Fruit fly (Drosophila melanogaster) whole organism, embryonic: ENCODE results near the gene dod.

Experiments
- Ada2b ChIP-seq: fragments of 200-800 bp; sonication (Bioruptor generic); IDR thresholded peaks from 2 replicates; pipeline ENCODE4 v1.3.6; 2022; ENCODE audit warnings: missing biosample characterization, missing genetic modification characterization
- BEAF-32 ChIP-seq: fragments of 200-800 bp; sonication (Bioruptor generic); optimal IDR thresholded peaks from 3 replicates; lab custom pipeline; 2017; ENCODE audit warnings: missing biosample characterization, missing genetic modification characterization, mild to moderate bottlenecking, moderate library complexity, missing genetic modification reagents
- CG11085 ChIP-seq: fragments of 200-800 bp; sonication (Bioruptor generic); IDR thresholded peaks from 2 replicates; pipeline ENCODE4 v1.3.6; 2022; ENCODE audit warnings: missing biosample characterization, missing genetic modification characterization
- CG11093 ChIP-seq: fragments of 200-800 bp; sonication (Bioruptor generic); IDR thresholded peaks from 3 replicates; pipeline ENCODE4 v1.3.6; 2022; ENCODE audit warnings: missing biosample characterization, missing genetic modification characterization
- CG12299 ChIP-seq: fragments of 200-800 bp; sonication (Bioruptor generic); optimal IDR thresholded peaks from 2 replicates; lab custom pipeline; 2018; ENCODE audit warnings: missing biosample characterization, mild to moderate bottlenecking, missing genetic modification characterization
- CG13123 ChIP-seq: fragments of 200-800 bp; sonication (Bioruptor generic); optimal IDR thresholded peaks from 2 replicates; lab custom pipeline; 2016; ENCODE audit warnings: missing biosample characterization, missing genetic modification characterization
- CG14860 ChIP-seq: fragments of 200-800 bp; sonication (Bioruptor generic); IDR thresholded peaks from 3 replicates; pipeline ENCODE4 v1.3.6; 2022; ENCODE audit warnings: missing biosample characterization, missing genetic modification characterization; ENCODE audit not compliant: partially characterized antibody
- CG15073 ChIP-seq: fragments of 200-800 bp; sonication (Bioruptor generic); optimal IDR thresholded peaks from 2 replicates; lab custom pipeline; 2016; ENCODE audit warnings: missing biosample characterization, missing genetic modification characterization
- CG15479 ChIP-seq: fragments of 200-800 bp; sonication (Bioruptor generic); optimal IDR thresholded peaks from 3 replicates; lab custom pipeline; 2019; ENCODE audit warnings: missing biosample characterization, mild to moderate bottlenecking, missing genetic modification characterization, moderate library complexity
- CG18011 ChIP-seq: fragments of 200-800 bp; sonication (Bioruptor generic); optimal IDR thresholded peaks from 2 replicates; lab custom pipeline; 2017; ENCODE audit warnings: missing biosample characterization, missing genetic modification characterization, mild to moderate bottlenecking, moderate library complexity, missing genotype
- CG2678 ChIP-seq: fragments of 200-800 bp; sonication (Bioruptor generic); optimal IDR thresholded peaks from 3 replicates; lab custom pipeline; 2019; ENCODE audit warnings: missing biosample characterization, mild to moderate bottlenecking, missing genetic modification characterization, moderate library complexity
- CG30403 ChIP-seq: fragments of 200-800 bp; sonication (Bioruptor generic); optimal IDR thresholded peaks from 3 replicates; lab custom pipeline; 2016; ENCODE audit warnings: missing biosample characterization, missing genetic modification characterization
- CG3726 ChIP-seq: fragments of 200-800 bp; sonication (Bioruptor generic); IDR thresholded peaks from 3 replicates; pipeline ENCODE4, ENCODE4 v1.3.6; 2022; ENCODE audit warnings: missing biosample characterization, missing genetic modification characterization
- CG4360 ChIP-seq: fragments of 200-800 bp; sonication (Bioruptor generic); IDR thresholded peaks from 2 replicates; pipeline ENCODE4 v1.3.6; 2022; ENCODE audit warnings: missing biosample characterization, missing genetic modification characterization
- CG4617 ChIP-seq: fragments of 200-800 bp; sonication (Bioruptor generic); optimal IDR thresholded peaks from 3 replicates; lab custom pipeline; 2016; ENCODE audit warnings: missing biosample characterization, missing genetic modification characterization, borderline replicate concordance
- CG4730 ChIP-seq: fragments of 200-800 bp; sonication (Bioruptor generic); IDR thresholded peaks from 2 replicates; pipeline ENCODE4 v1.3.6; 2022; ENCODE audit warnings: missing biosample characterization, missing genetic modification characterization
- CG5180 ChIP-seq: fragments of 200-800 bp; sonication (Bioruptor generic); optimal IDR thresholded peaks from 3 replicates; lab custom pipeline; 2017; ENCODE audit warnings: missing biosample characterization, missing genetic modification characterization, mild to moderate bottlenecking, moderate library complexity, missing genetic modification reagents
- CG7839 ChIP-seq: fragments of 200-800 bp; sonication (Bioruptor generic); optimal IDR thresholded peaks from 3 replicates; lab custom pipeline; 2018; ENCODE audit warnings: missing biosample characterization, mild to moderate bottlenecking, missing genetic modification characterization, moderate library complexity
- CG9797 ChIP-seq: fragments of 200-800 bp; sonication (Bioruptor generic); optimal IDR thresholded peaks from 3 replicates; lab custom pipeline; 2018; ENCODE audit warnings: missing biosample characterization, mild to moderate bottlenecking, missing genetic modification characterization
- CG9876 ChIP-seq: fragments of 200-800 bp; sonication (Bioruptor generic); optimal IDR thresholded peaks from 2 replicates; lab custom pipeline; 2016; ENCODE audit warnings: missing biosample characterization, missing genetic modification characterization
- Camta ChIP-seq: fragments of 200-800 bp; sonication (Bioruptor generic); optimal IDR thresholded peaks from 2 replicates; lab custom pipeline; 2016; ENCODE audit warnings: missing biosample characterization, missing genetic modification characterization
- Dip2 ChIP-seq: fragments of 200-800 bp; sonication (Bioruptor generic); IDR thresholded peaks from 2 replicates; pipeline ENCODE4 v1.3.6; 2022; ENCODE audit warnings: missing biosample characterization, missing genetic modification characterization
- Dip3 ChIP-seq: fragments of 200-800 bp; sonication (Bioruptor generic); optimal IDR thresholded peaks from 3 replicates; lab custom pipeline; 2016; ENCODE audit warnings: missing biosample characterization, missing genetic modification characterization
- Hmr ChIP-seq: fragments of 200-800 bp; sonication (Bioruptor generic); optimal IDR thresholded peaks from 3 replicates; lab custom pipeline; 2017; ENCODE audit warnings: mild to moderate bottlenecking, missing biosample characterization, missing genetic modification reagents, missing genetic modification characterization
- Hr51 ChIP-seq, 2 experiments: fragments of 200-800 bp; sonication (Bioruptor generic); optimal IDR thresholded peaks; 2 replicates in 1 of 2; 3 replicates in 1 of 2; lab custom pipeline; 2016 to 2018; ENCODE audit warnings: missing biosample characterization in 2 of 2, missing genetic modification characterization in 2 of 2, mild to moderate bottlenecking in 1 of 2, moderate library complexity in 1 of 2
- Lhr ChIP-seq: fragments of 200-800 bp; sonication (Bioruptor generic); optimal IDR thresholded peaks from 3 replicates; lab custom pipeline; 2017; ENCODE audit warnings: mild to moderate bottlenecking, missing biosample characterization, missing genetic modification reagents, missing genetic modification characterization
- MTF-1 ChIP-seq: fragments of 200-800 bp; sonication (Bioruptor generic); optimal IDR thresholded peaks from 2 replicates; lab custom pipeline; 2018; ENCODE audit warnings: missing biosample characterization, mild to moderate bottlenecking, missing genetic modification characterization, borderline replicate concordance
- Mad ChIP-seq: fragments of 200-800 bp; sonication (Bioruptor generic); optimal IDR thresholded peaks from 2 replicates; lab custom pipeline; 2016; ENCODE audit warnings: missing biosample characterization, missing genetic modification characterization
- NC2β ChIP-seq: fragments of 200-800 bp; sonication (Bioruptor generic); optimal IDR thresholded peaks from 2 replicates; lab custom pipeline; 2016; ENCODE audit warnings: missing biosample characterization, missing genetic modification characterization
- Oaz ChIP-seq: fragments of 200-800 bp; sonication (Bioruptor generic); IDR thresholded peaks from 2 replicates; pipeline ENCODE4 v1.3.6; 2022; ENCODE audit warnings: missing biosample characterization, missing genetic modification characterization
- Optix ChIP-seq: fragments of 200-800 bp; sonication (Bioruptor generic); IDR thresholded peaks from 3 replicates; pipeline ENCODE4 v1.3.6; 2022; ENCODE audit warnings: missing biosample characterization, missing genetic modification characterization
- Side ChIP-seq: fragments of 200-800 bp; sonication (Bioruptor generic); optimal IDR thresholded peaks from 2 replicates; lab custom pipeline; 2016; ENCODE audit warnings: missing biosample characterization, missing genetic modification characterization
- az2 ChIP-seq: fragments of 200-800 bp; sonication (Bioruptor generic); optimal IDR thresholded peaks from 3 replicates; lab custom pipeline; 2016; ENCODE audit warnings: missing biosample characterization, missing genetic modification characterization
- bigmax ChIP-seq: fragments of 200-800 bp; sonication (Bioruptor generic); optimal IDR thresholded peaks from 2 replicates; lab custom pipeline; 2018; ENCODE audit warnings: missing biosample characterization, mild to moderate bottlenecking, missing genetic modification characterization
- cas ChIP-seq: fragments of 200-800 bp; sonication (Bioruptor generic); IDR thresholded peaks from 2 replicates; pipeline ENCODE4 v1.3.6; 2022; ENCODE audit warnings: missing biosample characterization, missing genetic modification characterization
- caup ChIP-seq: fragments of 200-800 bp; sonication (Bioruptor generic); optimal IDR thresholded peaks from 3 replicates; lab custom pipeline; 2017; ENCODE audit warnings: missing biosample characterization, mild to moderate bottlenecking, missing genetic modification characterization, moderate library complexity; ENCODE audit not compliant: severe bottlenecking
- chm ChIP-seq: fragments of 200-800 bp; sonication (Bioruptor generic); IDR thresholded peaks from 2 replicates; pipeline ENCODE4 v1.3.6; 2022; ENCODE audit warnings: missing biosample characterization, missing genetic modification characterization
- crol ChIP-seq: fragments of 200-800 bp; sonication (Bioruptor generic); IDR thresholded peaks from 2 replicates; pipeline ENCODE4 v1.3.6; 2022; ENCODE audit warnings: missing biosample characterization, missing genetic modification characterization
- dati ChIP-seq: fragments of 200-800 bp; sonication (Bioruptor generic); IDR thresholded peaks from 2 replicates; pipeline ENCODE4 v1.3.6; 2022; ENCODE audit warnings: missing biosample characterization, missing genetic modification characterization
- en ChIP-seq: fragments of 200-800 bp; sonication (Bioruptor generic); optimal IDR thresholded peaks from 2 replicates; lab custom pipeline; 2016; ENCODE audit warnings: missing biosample characterization, missing genetic modification characterization
- esg ChIP-seq: fragments of 200-800 bp; sonication (Bioruptor generic); conservative IDR thresholded peaks from 2 replicates; pipeline ENCODE4 v1.3.6; 2022; ENCODE audit warnings: missing biosample characterization, missing genetic modification characterization
- insv ChIP-seq, 2 experiments: fragments of 200-800 bp; sonication (Bioruptor generic); optimal IDR thresholded peaks; 3 replicates each; lab custom pipeline; 2016 to 2018; ENCODE audit warnings: missing biosample characterization in 2 of 2, missing genetic modification characterization in 2 of 2
- mld ChIP-seq: fragments of 200-800 bp; sonication (Bioruptor generic); IDR thresholded peaks from 3 replicates; pipeline ENCODE4 v1.3.6; 2022; ENCODE audit warnings: missing biosample characterization, missing genetic modification characterization; ENCODE audit not compliant: partially characterized antibody
- pho ChIP-seq: fragments of 200-800 bp; sonication (Bioruptor generic); optimal IDR thresholded peaks from 2 replicates; lab custom pipeline; 2016; ENCODE audit warnings: missing biosample characterization, missing genetic modification characterization
- pita ChIP-seq: fragments of 200-800 bp; sonication (Bioruptor generic); optimal IDR thresholded peaks from 2 replicates; lab custom pipeline; 2017; ENCODE audit warnings: missing biosample characterization, mild to moderate bottlenecking, missing genetic modification characterization
- schlank ChIP-seq: fragments of 200-800 bp; sonication (Bioruptor generic); optimal IDR thresholded peaks from 2 replicates; lab custom pipeline; 2018; ENCODE audit warnings: missing biosample characterization, mild to moderate bottlenecking, missing genetic modification characterization
- sens ChIP-seq: fragments of 200-800 bp; sonication (Bioruptor generic); peaks from one replicate; lab custom pipeline; 2016; ENCODE audit warnings: missing biosample characterization, missing genetic modification characterization
- sim ChIP-seq: fragments of 200-800 bp; sonication (Bioruptor generic); IDR thresholded peaks from 2 replicates; pipeline ENCODE4 v1.3.6; 2022; ENCODE audit warnings: missing biosample characterization, missing genetic modification characterization
- z ChIP-seq: fragments of 200-800 bp; sonication (Bioruptor generic); IDR thresholded peaks from 3 replicates; pipeline ENCODE4 v1.3.6; 2022; ENCODE audit warnings: missing biosample characterization, missing genetic modification characterization

Gene dod

DNA sequence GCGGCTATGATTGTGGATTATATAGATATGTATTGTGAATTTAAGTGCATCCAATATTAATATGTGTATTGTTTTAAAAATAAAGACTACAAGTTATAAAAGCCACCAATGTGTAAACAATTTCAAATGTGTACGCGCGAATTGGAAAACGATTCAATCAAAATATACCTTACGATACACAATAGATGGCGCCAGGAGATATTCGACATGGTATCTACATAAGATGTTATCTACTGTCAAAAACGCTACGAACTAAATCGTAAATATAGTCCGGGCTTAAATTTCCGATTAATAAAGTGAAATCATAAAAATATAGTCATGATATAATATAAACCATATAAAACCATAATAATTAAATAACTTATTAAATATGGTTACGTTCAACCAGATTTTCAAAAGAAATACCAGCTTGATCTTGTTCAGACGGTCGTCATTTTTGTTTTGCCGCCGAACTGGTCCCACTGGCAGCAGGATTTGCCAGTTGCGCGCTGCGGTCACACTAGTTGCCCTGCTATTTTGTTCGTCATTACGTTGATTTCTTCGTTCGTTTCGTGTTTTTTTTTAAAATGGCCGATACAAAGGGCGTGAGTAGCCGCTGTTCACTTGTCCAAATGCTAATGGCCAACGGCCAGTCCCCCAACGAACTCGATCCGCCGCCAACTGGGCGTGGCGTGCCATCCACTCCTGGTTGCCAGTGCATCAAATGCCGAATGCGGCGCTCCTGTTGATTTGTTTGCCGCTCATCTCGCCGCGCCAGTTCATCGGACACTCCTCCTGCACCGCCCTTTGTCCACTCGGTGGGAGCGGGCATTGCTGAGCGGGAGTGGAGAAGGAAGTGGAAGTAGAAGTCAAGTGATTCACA lies 12.9 kb downstream of the dod start, which contains the start of gene Septin1 (continued):
- TF ChIP-seq Lhr: peak; percentile 86
- 0 out of 2 replicates have a peak, but pooled peaks have one; percentile 35 for TF ChIP-seq crol (GFP tag; lab: Robert Waterston, UW)
- no peak for TF ChIP-seq Hmr (GFP tag; lab: Kevin White, UChicago)
- TF ChIP-seq CG11093 (GFP tag; lab: Robert Waterston, UW): no peak
- TF ChIP-seq CG13123: no peak
- TF ChIP-seq CG4617: peak; percentile 52
- TF ChIP-seq CG18011 (GFP tag; lab: Kevin White, UChicago): no peak
- TF ChIP-seq CG15479: no peak
- TF ChIP-seq CG2678 (tag; lab: Kevin White, UChicago): no peak
- no peak for TF ChIP-seq chm (GFP tag; lab: Robert Waterston, UW)
- TF ChIP-seq dati (GFP tag; lab: Robert Waterston, UW): no peak
- TF ChIP-seq CG9797: peak; percentile 94
- TF ChIP-seq Side (GFP tag; lab: Kevin White, UChicago): no peak
- TF ChIP-seq CG14860 (GFP tag; lab: Robert Waterston, UW): no peak
- TF ChIP-seq CG7839: no peak
- TF ChIP-seq pita (GFP tag; lab: Kevin White, UChicago): peak; percentile 13
- no peak for TF ChIP-seq CG3726 (GFP tag; lab: Robert Waterston, UW)
- TF ChIP-seq CG5180 (GFP tag; lab: Kevin White, UChicago): no peak
- no peak for TF ChIP-seq z (GFP tag; lab: Robert Waterston, UW)
- peak; percentile 40 for TF ChIP-seq BEAF-32 (GFP tag; lab: Kevin White, UChicago)
- TF ChIP-seq sim (GFP tag; lab: Robert Waterston, UW): no peak
- no peak for TF ChIP-seq Dip3 (GFP tag; lab: Kevin White, UChicago)
- TF ChIP-seq cas (GFP tag; lab: Robert Waterston, UW): no peak

DNA sequence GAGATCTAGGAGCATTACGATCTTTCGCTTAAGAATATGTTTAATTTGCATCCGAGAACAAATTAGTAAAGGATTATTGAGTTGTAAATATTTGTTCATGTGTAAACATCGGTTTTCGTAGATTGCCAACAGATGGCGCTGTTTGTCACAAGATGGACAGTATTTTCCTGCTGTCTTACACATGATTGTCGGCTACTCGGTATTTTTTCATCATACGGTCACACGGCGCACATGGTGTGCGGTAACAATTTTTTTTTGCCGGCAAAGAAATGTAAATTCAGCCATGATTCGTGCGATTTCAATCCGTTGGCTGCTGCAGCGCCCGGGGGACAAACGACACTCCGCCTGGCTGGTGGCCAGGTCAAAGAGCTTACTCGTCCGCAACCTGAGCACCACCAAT lies 17.7 kb downstream of the dod start, which contains the start of the genes bbx and waw:
bbx (plus strand) TSS at position 151 of the 400 bp plus-strand sequence.
waw (plus strand) TSS at position 151 of the 400 bp plus-strand sequence.
- TF ChIP-seq Mad (GFP tag; lab: Kevin White, UChicago) (no peak), CG5180 (GFP tag; lab: Kevin White, UChicago) (no peak), sens (peak; percentile 85), bigmax (GFP tag; lab: Kevin White, UChicago) (peak; percentile 23), Optix (GFP tag; lab: Robert Waterston, UW) (no peak), az2 (GFP tag; lab: Kevin White, UChicago) (no peak), CG11085 (no peak), Dip2 (no peak), CG9876 (GFP tag; lab: Kevin White, UChicago) (no peak), esg (GFP tag; lab: Robert Waterston, UW) (no peak), CG4730 (GFP tag; lab: Robert Waterston, UW) (no peak), Camta (GFP tag; lab: Kevin White, UChicago) (peak; percentile 3), Ada2b (GFP tag; lab: Robert Waterston, UW) (no peak), en (GFP tag; lab: Kevin White, UChicago) (no peak), pho (GFP tag; lab: Kevin White, UChicago) (peak; percentile 18), schlank (tag; lab: Kevin White, UChicago) (no peak), CG15073 (GFP tag; lab: Kevin White, UChicago) (no peak), CG30403 (GFP tag; lab: Kevin White, UChicago) (no peak), caup (GFP tag; lab: Kevin White, UChicago) (no peak), CG12299 (no peak), MTF-1 (peak; percentile 11), insv (GFP tag; optimal IDR thresholded peaks at IDR 0.05; lab: Kevin White, UChicago) (peak in 1 of 2 experiments; percentile 20), CG4360 (GFP tag; lab: Robert Waterston, UW) (no peak), Dip3 (GFP tag; lab: Kevin White, UChicago) (no peak), mld (no peak), Oaz (no peak), Hr51 (GFP tag; optimal IDR thresholded peaks at IDR 0.05; lab: Kevin White, UChicago) (no peak), NC2β (GFP tag; lab: Kevin White, UChicago) (no peak)
